Worm (Caenorhabditis elegans): ENCODE data around the gene gpch-1.

DNA sequence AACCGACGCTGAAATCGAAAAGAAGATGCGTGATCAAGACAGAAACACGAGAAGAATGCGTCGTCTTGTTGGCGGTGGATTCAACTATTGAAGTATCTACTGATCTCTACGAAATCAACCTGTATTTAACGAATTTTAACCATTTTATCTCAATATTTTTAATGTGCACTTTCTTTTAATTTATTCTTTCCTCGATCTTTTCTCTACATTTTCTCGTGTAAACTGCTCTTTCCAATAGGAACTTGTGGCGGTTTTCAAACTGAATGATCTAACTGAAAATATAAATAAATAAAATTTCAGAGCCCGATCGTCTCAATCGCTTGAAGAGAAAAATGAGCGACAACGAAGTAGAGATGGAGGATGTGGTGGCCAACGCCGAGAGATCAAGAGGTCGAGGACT, 2.4 kb upstream of the gpch-1 start, which contains the start of gene rnp-4:
- no peak for TF ChIP-seq K02D7.2 (tag; optimal IDR thresholded peaks at IDR 0.05)
- no peak for TF ChIP-seq ceh-24 (tag; optimal IDR thresholded peaks at IDR 0.05)
- no peak for TF ChIP-seq ama-1 (optimal IDR thresholded peaks at IDR 0.05)
- no peak for TF ChIP-seq pag-3 (tag; optimal IDR thresholded peaks at IDR 0.05; ENCODE audit: borderline replicate concordance)

All from whole organism, late embryonic.